Fruit fly (Drosophila melanogaster): ENCODE data around the gene CG5282.

The CG5282 gene

DNA sequence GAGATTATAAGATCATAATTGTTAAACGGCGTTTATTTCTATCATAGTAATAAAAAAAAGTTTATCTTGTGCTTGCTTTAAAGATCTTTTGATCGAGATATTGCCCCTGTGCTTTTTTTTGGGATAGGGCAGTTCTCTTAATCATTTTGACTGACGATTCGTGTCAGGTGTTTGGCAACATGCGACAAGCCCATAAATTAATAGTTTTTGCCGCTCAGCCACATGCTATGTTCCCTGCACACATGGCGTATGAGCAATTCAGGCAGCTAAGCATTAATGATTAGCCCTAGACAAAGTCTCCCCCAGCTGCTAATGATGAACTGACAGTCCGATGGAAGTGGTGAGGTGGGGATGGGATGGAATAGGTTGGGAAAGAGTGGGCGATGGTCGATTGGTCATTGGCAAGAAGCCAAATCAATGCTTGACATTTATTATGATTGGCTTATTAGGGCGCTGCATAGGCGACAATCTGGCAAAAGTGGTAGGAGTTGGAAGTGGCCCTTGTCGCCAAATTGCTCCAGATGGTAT is 15.1 kb upstream of the CG5282 start (continued):
- TF ChIP-seq wek (GFP tag; optimal IDR thresholded peaks at IDR 0.05): no peak
- peak; percentile 74 for TF ChIP-seq Med (GFP tag)
- TF ChIP-seq CG10321 (GFP tag; IDR thresholded peaks at IDR 0.05): no peak
- no peak for TF ChIP-seq CG10565 (GFP tag; optimal IDR thresholded peaks at IDR 0.05)
- TF ChIP-seq hth (optimal IDR thresholded peaks at IDR 0.05): no peak
- TF ChIP-seq sna (GFP tag; IDR thresholded peaks at IDR 0.05; ENCODE audit: partially characterized antibody): no peak
- TF ChIP-seq CG17328 (GFP tag; IDR thresholded peaks at IDR 0.05): no peak
- peak; percentile 25; the same call in 1 of the 2 replicates for TF ChIP-seq crol (GFP tag; IDR thresholded peaks at IDR 0.05)
- TF ChIP-seq sisA (GFP tag; IDR thresholded peaks at IDR 0.05): no peak
- no peak for TF ChIP-seq CG4282 (GFP tag; optimal IDR thresholded peaks at IDR 0.05)
- no peak for TF ChIP-seq CG14965 (GFP tag; optimal IDR thresholded peaks at IDR 0.05; ENCODE audit: borderline replicate concordance)
- TF ChIP-seq CG11247 (GFP tag; IDR thresholded peaks at IDR 0.05): 0 out of 2 replicates have a peak, but pooled peaks have one; percentile 9
- no peak for TF ChIP-seq zen (tag; optimal IDR thresholded peaks at IDR 0.05)
- TF ChIP-seq CoRest (tag; optimal IDR thresholded peaks at IDR 0.05): no peak
- TF ChIP-seq cwo (GFP tag; optimal IDR thresholded peaks at IDR 0.05): peak; percentile 17
- peak; percentile 98 for TF ChIP-seq sr (GFP tag; IDR thresholded peaks at IDR 0.05)
- no peak for TF ChIP-seq pita (GFP tag; optimal IDR thresholded peaks at IDR 0.05)
- no peak for TF ChIP-seq Opbp (GFP tag; IDR thresholded peaks at IDR 0.05; ENCODE audit: partially characterized antibody)
- no peak for TF ChIP-seq CG17359 (tag; optimal IDR thresholded peaks at IDR 0.05)
- TF ChIP-seq tin (GFP tag; optimal IDR thresholded peaks at IDR 0.05): no peak
- no peak for TF ChIP-seq CG8388 (GFP tag; optimal IDR thresholded peaks at IDR 0.05)
- TF ChIP-seq ab (GFP tag; optimal IDR thresholded peaks at IDR 0.05): no peak
- no peak for TF ChIP-seq lab (GFP tag; optimal IDR thresholded peaks at IDR 0.05)
- TF ChIP-seq hbn (GFP tag; IDR thresholded peaks at IDR 0.05; ENCODE audit: partially characterized antibody): no peak
- no peak for TF ChIP-seq CG13624 (GFP tag; optimal IDR thresholded peaks at IDR 0.05)
- no peak for TF ChIP-seq Dfd (GFP tag; optimal IDR thresholded peaks at IDR 0.05)
- TF ChIP-seq sc (optimal IDR thresholded peaks at IDR 0.05): no peak
- no peak for TF ChIP-seq sc (GFP tag; optimal IDR thresholded peaks at IDR 0.05)
- no peak for TF ChIP-seq CG17186 (GFP tag; optimal IDR thresholded peaks at IDR 0.05)
- TF ChIP-seq Rfx (GFP tag; IDR thresholded peaks at IDR 0.05): 0 out of 2 replicates have a peak, but pooled peaks have one; percentile 5
- no peak for TF ChIP-seq Neu2 (GFP tag; optimal IDR thresholded peaks at IDR 0.05; ENCODE audit: borderline replicate concordance)
- no peak for TF ChIP-seq Sry-β (GFP tag; optimal IDR thresholded peaks at IDR 0.05)
- no peak for TF ChIP-seq Sox102F (GFP tag; optimal IDR thresholded peaks at IDR 0.05)
- no peak for TF ChIP-seq Dp (GFP tag; optimal IDR thresholded peaks at IDR 0.05)
- no peak for TF ChIP-seq CG31365 (tag; optimal IDR thresholded peaks at IDR 0.05)
- no peak for TF ChIP-seq her (GFP tag; optimal IDR thresholded peaks at IDR 0.05)
- TF ChIP-seq E2f1 (GFP tag; IDR thresholded peaks at IDR 0.05): no peak
- no peak for TF ChIP-seq CrebB (tag; optimal IDR thresholded peaks at IDR 0.05)
- no peak for TF ChIP-seq fru (optimal IDR thresholded peaks at IDR 0.05)
- TF ChIP-seq en (GFP tag; optimal IDR thresholded peaks at IDR 0.05): no peak
- peak; percentile 53 for TF ChIP-seq CG10543 (GFP tag; optimal IDR thresholded peaks at IDR 0.05)
- TF ChIP-seq CG9215 (GFP tag; IDR thresholded peaks at IDR 0.05): no peak
- TF ChIP-seq peb (GFP tag; IDR thresholded peaks at IDR 0.05): no peak
- TF ChIP-seq Ptx1 (GFP tag; IDR thresholded peaks at IDR 0.05): 0 out of 2 replicates have a peak, but pooled peaks have one; percentile 5
- peak; percentile 37 for TF ChIP-seq gro (GFP tag; optimal IDR thresholded peaks at IDR 0.05)
- no peak for TF ChIP-seq CG18262 (tag; optimal IDR thresholded peaks at IDR 0.05)
- no peak for TF ChIP-seq CG6765 (GFP tag; optimal IDR thresholded peaks at IDR 0.05)
- TF ChIP-seq CG12769 (tag; optimal IDR thresholded peaks at IDR 0.05): peak; percentile 92
- peak; percentile 44 for TF ChIP-seq CG4328 (GFP tag; optimal IDR thresholded peaks at IDR 0.05)

Data from whole organism, embryonic.